Fruit fly (Drosophila melanogaster) whole organism, embryonic: ENCODE results near the gene CG44362.

ENCODE experiments used
- Atf3 ChIP-seq: fragments of 200-800 bp; sonication (Bioruptor generic); optimal IDR thresholded peaks from 3 replicates; lab custom pipeline; 2016; ENCODE audit warnings: missing biosample characterization, missing genetic modification characterization
- B-H1 ChIP-seq: fragments of 200-800 bp; sonication (Bioruptor generic); IDR thresholded peaks from 3 replicates; pipeline ENCODE4 v1.3.6; 2022; ENCODE audit warnings: missing biosample characterization, missing genetic modification characterization
- C15 ChIP-seq: fragments of 200-800 bp; sonication (Bioruptor generic); IDR thresholded peaks from 3 replicates; pipeline ENCODE4 v1.3.6; 2022; ENCODE audit warnings: missing biosample characterization, missing genetic modification characterization
- CG10321 ChIP-seq: fragments of 200-800 bp; sonication (Bioruptor generic); IDR thresholded peaks from 2 replicates; pipeline ENCODE4 v1.3.6; 2022; ENCODE audit warnings: missing biosample characterization, missing genetic modification characterization
- CG10462 ChIP-seq: fragments of 200-800 bp; sonication (Bioruptor generic); optimal IDR thresholded peaks from 2 replicates; lab custom pipeline; 2016; ENCODE audit warnings: missing biosample characterization, missing genetic modification characterization
- CG10959 ChIP-seq: fragments of 200-800 bp; sonication (Bioruptor generic); IDR thresholded peaks from 2 replicates; pipeline ENCODE4 v1.3.6; 2022; ENCODE audit warnings: missing biosample characterization, missing genetic modification characterization
- CG11696 ChIP-seq: fragments of 200-800 bp; sonication (Bioruptor generic); IDR thresholded peaks from 2 replicates; pipeline ENCODE4 v1.3.6; 2022; ENCODE audit warnings: missing biosample characterization, missing genetic modification characterization
- CG12659 ChIP-seq: fragments of 200-800 bp; sonication (Bioruptor generic); optimal IDR thresholded peaks from 3 replicates; lab custom pipeline; 2017; ENCODE audit warnings: mild to moderate bottlenecking, missing biosample characterization, missing genetic modification reagents, missing genetic modification characterization
- CG12744 ChIP-seq: fragments of 200-800 bp; sonication (Bioruptor generic); optimal IDR thresholded peaks from 2 replicates; lab custom pipeline; 2016; ENCODE audit warnings: missing biosample characterization, missing genetic modification characterization
- CG13123 ChIP-seq: fragments of 200-800 bp; sonication (Bioruptor generic); optimal IDR thresholded peaks from 2 replicates; lab custom pipeline; 2016; ENCODE audit warnings: missing biosample characterization, missing genetic modification characterization
- CG13287 ChIP-seq: fragments of 200-800 bp; sonication (Bioruptor generic); IDR thresholded peaks from 2 replicates; pipeline ENCODE4 v1.3.6; 2022; ENCODE audit warnings: missing biosample characterization, missing genetic modification characterization; ENCODE audit not compliant: partially characterized antibody
- CG14860 ChIP-seq: fragments of 200-800 bp; sonication (Bioruptor generic); IDR thresholded peaks from 3 replicates; pipeline ENCODE4 v1.3.6; 2022; ENCODE audit warnings: missing biosample characterization, missing genetic modification characterization; ENCODE audit not compliant: partially characterized antibody
- CG15479 ChIP-seq: fragments of 200-800 bp; sonication (Bioruptor generic); optimal IDR thresholded peaks from 3 replicates; lab custom pipeline; 2019; ENCODE audit warnings: missing biosample characterization, mild to moderate bottlenecking, missing genetic modification characterization, moderate library complexity
- CG16815 ChIP-seq: fragments of 200-800 bp; sonication (Bioruptor generic); optimal IDR thresholded peaks from 3 replicates; lab custom pipeline; 2017; ENCODE audit warnings: missing biosample characterization, mild to moderate bottlenecking, missing genetic modification characterization
- CG17359 ChIP-seq: fragments of 200-800 bp; sonication (Bioruptor generic); optimal IDR thresholded peaks from 3 replicates; lab custom pipeline; 2018; ENCODE audit warnings: missing biosample characterization, mild to moderate bottlenecking, missing genetic modification characterization, moderate library complexity
- CG1832 ChIP-seq: fragments of 200-800 bp; sonication (Bioruptor generic); optimal IDR thresholded peaks from 2 replicates; lab custom pipeline; 2017; ENCODE audit warnings: missing biosample characterization, mild to moderate bottlenecking, missing genetic modification characterization, inconsistent platforms
- CG3065 ChIP-seq: fragments of 200-800 bp; sonication (Bioruptor generic); optimal IDR thresholded peaks from 2 replicates; lab custom pipeline; 2016; ENCODE audit warnings: missing biosample characterization, missing genetic modification characterization
- CG31365 ChIP-seq: fragments of 200-800 bp; sonication (Bioruptor generic); optimal IDR thresholded peaks from 2 replicates; lab custom pipeline; 2018; ENCODE audit warnings: missing biosample characterization, mild to moderate bottlenecking, missing genetic modification characterization
- CG3726 ChIP-seq: fragments of 200-800 bp; sonication (Bioruptor generic); IDR thresholded peaks from 3 replicates; pipeline ENCODE4, ENCODE4 v1.3.6; 2022; ENCODE audit warnings: missing biosample characterization, missing genetic modification characterization
- CG8281 ChIP-seq: fragments of 200-800 bp; sonication (Bioruptor generic); optimal IDR thresholded peaks from 2 replicates; lab custom pipeline; 2018; ENCODE audit warnings: missing biosample characterization, mild to moderate bottlenecking, missing genetic modification characterization, moderate library complexity
- CG8478 ChIP-seq: fragments of >200 bp; optimal IDR thresholded peaks from 2 replicates; lab custom pipeline; 2018
- CG9932 ChIP-seq: fragments of 200-800 bp; sonication (Bioruptor generic); IDR thresholded peaks from 2 replicates; pipeline ENCODE4 v1.3.6; 2022; ENCODE audit warnings: missing biosample characterization, missing genetic modification characterization
- CTCF ChIP-seq: fragments of 200-800 bp; sonication (Bioruptor generic); optimal IDR thresholded peaks from 2 replicates; lab custom pipeline; 2017; ENCODE audit warnings: missing biosample characterization, mild to moderate bottlenecking, missing genetic modification characterization, moderate library complexity
- Dp ChIP-seq: fragments of 200-800 bp; sonication (Bioruptor generic); optimal IDR thresholded peaks from 2 replicates; lab custom pipeline; 2018; ENCODE audit warnings: missing biosample characterization, mild to moderate bottlenecking, missing genetic modification characterization, moderate library complexity
- Fer3 ChIP-seq: fragments of 200-800 bp; sonication (Bioruptor generic); optimal IDR thresholded peaks from 2 replicates; lab custom pipeline; 2018; ENCODE audit warnings: missing biosample characterization, mild to moderate bottlenecking, missing genetic modification characterization, moderate library complexity
- HLH4C ChIP-seq: fragments of 200-800 bp; sonication (Bioruptor generic); IDR thresholded peaks from 3 replicates; pipeline ENCODE4 v1.3.6; 2022; ENCODE audit warnings: missing biosample characterization, missing genetic modification characterization; ENCODE audit not compliant: partially characterized antibody
- Hr39 ChIP-seq: fragments of >200 bp; optimal IDR thresholded peaks from 2 replicates; lab custom pipeline; 2017
- Kr ChIP-seq: fragments of 200-800 bp; sonication (Bioruptor generic); optimal IDR thresholded peaks from 2 replicates; lab custom pipeline; 2017; ENCODE audit warnings: missing biosample characterization, mild to moderate bottlenecking, missing genetic modification characterization
- NFAT ChIP-seq: fragments of 200-800 bp; sonication (Bioruptor generic); IDR thresholded peaks from 2 replicates; pipeline ENCODE4 v1.3.6; 2022; ENCODE audit warnings: missing biosample characterization, missing genetic modification characterization
- Poxn ChIP-seq: fragments of 200-800 bp; sonication (Bioruptor generic); IDR thresholded peaks from 2 replicates; pipeline ENCODE4 v1.3.6; 2022; ENCODE audit warnings: missing biosample characterization, missing genetic modification characterization
- Six4 ChIP-seq: fragments of 200-800 bp; sonication (Bioruptor generic); optimal IDR thresholded peaks from 2 replicates; lab custom pipeline; 2016; ENCODE audit warnings: missing biosample characterization, missing genetic modification characterization
- TFAM ChIP-seq: fragments of 200-800 bp; sonication (Bioruptor generic); optimal IDR thresholded peaks from 2 replicates; lab custom pipeline; 2017; ENCODE audit warnings: missing biosample characterization, missing genetic modification characterization, inconsistent platforms
- Tbp ChIP-seq: fragments of >200 bp; optimal IDR thresholded peaks from 2 replicates; lab custom pipeline; 2018; ENCODE audit warnings: missing biosample characterization, missing genetic modification characterization
- Vsx1 ChIP-seq: fragments of 200-800 bp; sonication (Bioruptor generic); optimal IDR thresholded peaks from 2 replicates; lab custom pipeline; 2017; ENCODE audit warnings: missing biosample characterization, mild to moderate bottlenecking, missing genetic modification characterization, missing genetic modification reagents
- chn ChIP-seq: fragments of 200-800 bp; sonication (Bioruptor generic); optimal IDR thresholded peaks from 2 replicates; lab custom pipeline; 2016; ENCODE audit warnings: missing biosample characterization, missing genetic modification characterization
- disco-r ChIP-seq: fragments of 200-800 bp; sonication (Bioruptor generic); optimal IDR thresholded peaks from 2 replicates; lab custom pipeline; 2016; ENCODE audit warnings: missing biosample characterization, missing genetic modification characterization
- fd96Cb ChIP-seq: fragments of 200-800 bp; sonication (Bioruptor generic); optimal IDR thresholded peaks from 2 replicates; lab custom pipeline; 2018; ENCODE audit warnings: missing biosample characterization, mild to moderate bottlenecking, missing genetic modification characterization, moderate library complexity
- maf-S ChIP-seq: fragments of 200-800 bp; sonication (Bioruptor generic); optimal IDR thresholded peaks from 2 replicates; lab custom pipeline; 2016; ENCODE audit warnings: missing biosample characterization, missing genetic modification characterization
- nau ChIP-seq: fragments of 200-800 bp; sonication (Bioruptor generic); optimal IDR thresholded peaks from 3 replicates; lab custom pipeline; 2017; ENCODE audit warnings: missing biosample characterization, mild to moderate bottlenecking, missing genetic modification characterization, missing genetic modification reagents
- otp ChIP-seq: fragments of 200-800 bp; sonication (Bioruptor generic); IDR thresholded peaks from 3 replicates; pipeline ENCODE4, ENCODE4 v1.3.6; 2022; ENCODE audit warnings: missing biosample characterization, missing genetic modification characterization
- pfk ChIP-seq: fragments of 200-800 bp; sonication (Bioruptor generic); optimal IDR thresholded peaks from 2 replicates; lab custom pipeline; 2018; ENCODE audit warnings: missing biosample characterization, mild to moderate bottlenecking, missing genetic modification characterization, moderate library complexity
- run ChIP-seq: fragments of 200-800 bp; sonication (Bioruptor generic); optimal IDR thresholded peaks from 3 replicates; lab custom pipeline; 2018; ENCODE audit warnings: missing biosample characterization, mild to moderate bottlenecking, missing genetic modification characterization
- scrt ChIP-seq: fragments of 200-800 bp; sonication (Bioruptor generic); optimal IDR thresholded peaks from 2 replicates; lab custom pipeline; 2018; ENCODE audit warnings: missing biosample characterization, mild to moderate bottlenecking, missing genetic modification characterization, moderate library complexity
- sd ChIP-seq: fragments of 200-800 bp; sonication (Bioruptor generic); optimal IDR thresholded peaks from 3 replicates; lab custom pipeline; 2018; ENCODE audit warnings: missing biosample characterization, mild to moderate bottlenecking, missing genetic modification characterization, moderate library complexity
- sens-2 ChIP-seq: fragments of 200-800 bp; sonication (Bioruptor generic); IDR thresholded peaks from 2 replicates; pipeline ENCODE4 v1.3.6; 2022; ENCODE audit warnings: missing biosample characterization, missing genetic modification characterization
- stc ChIP-seq: fragments of 200-800 bp; sonication (Bioruptor generic); IDR thresholded peaks from 2 replicates; pipeline ENCODE4 v1.3.6; 2022; ENCODE audit warnings: missing biosample characterization, missing genetic modification characterization
- tin ChIP-seq: fragments of 200-800 bp; sonication (Bioruptor generic); optimal IDR thresholded peaks from 3 replicates; lab custom pipeline; 2016; ENCODE audit warnings: missing biosample characterization, missing genetic modification characterization

Gene CG44362

DNA sequence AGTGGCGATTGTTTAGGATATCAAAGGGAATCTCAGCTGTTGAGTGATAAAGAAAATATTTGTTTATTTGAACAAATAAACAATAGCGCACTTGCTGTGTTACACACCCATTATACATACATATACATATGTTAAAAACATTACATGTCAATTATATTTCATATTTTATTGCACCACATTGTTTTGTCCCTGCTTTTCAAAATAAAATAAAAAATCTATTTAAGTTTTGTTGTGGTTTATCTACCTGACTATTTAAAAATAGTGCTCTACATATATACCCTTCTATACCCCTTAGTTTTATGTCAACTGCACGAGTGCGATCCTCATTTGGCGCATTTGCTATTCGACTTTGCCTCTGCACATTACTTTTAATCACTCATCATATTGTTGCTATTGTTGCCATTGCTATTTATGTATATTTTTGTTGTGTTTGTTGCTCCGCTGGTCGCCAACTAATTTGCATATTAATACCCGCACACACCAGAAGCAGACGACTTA is 47.4 kb upstream of the CG44362 start (continued):
- TF ChIP-seq stc (GFP tag; lab: Robert Waterston, UW) (peak; percentile 92; the same call in 1 of the 2 replicates), pfk (GFP tag; lab: Kevin White, UChicago) (no peak)

DNA sequence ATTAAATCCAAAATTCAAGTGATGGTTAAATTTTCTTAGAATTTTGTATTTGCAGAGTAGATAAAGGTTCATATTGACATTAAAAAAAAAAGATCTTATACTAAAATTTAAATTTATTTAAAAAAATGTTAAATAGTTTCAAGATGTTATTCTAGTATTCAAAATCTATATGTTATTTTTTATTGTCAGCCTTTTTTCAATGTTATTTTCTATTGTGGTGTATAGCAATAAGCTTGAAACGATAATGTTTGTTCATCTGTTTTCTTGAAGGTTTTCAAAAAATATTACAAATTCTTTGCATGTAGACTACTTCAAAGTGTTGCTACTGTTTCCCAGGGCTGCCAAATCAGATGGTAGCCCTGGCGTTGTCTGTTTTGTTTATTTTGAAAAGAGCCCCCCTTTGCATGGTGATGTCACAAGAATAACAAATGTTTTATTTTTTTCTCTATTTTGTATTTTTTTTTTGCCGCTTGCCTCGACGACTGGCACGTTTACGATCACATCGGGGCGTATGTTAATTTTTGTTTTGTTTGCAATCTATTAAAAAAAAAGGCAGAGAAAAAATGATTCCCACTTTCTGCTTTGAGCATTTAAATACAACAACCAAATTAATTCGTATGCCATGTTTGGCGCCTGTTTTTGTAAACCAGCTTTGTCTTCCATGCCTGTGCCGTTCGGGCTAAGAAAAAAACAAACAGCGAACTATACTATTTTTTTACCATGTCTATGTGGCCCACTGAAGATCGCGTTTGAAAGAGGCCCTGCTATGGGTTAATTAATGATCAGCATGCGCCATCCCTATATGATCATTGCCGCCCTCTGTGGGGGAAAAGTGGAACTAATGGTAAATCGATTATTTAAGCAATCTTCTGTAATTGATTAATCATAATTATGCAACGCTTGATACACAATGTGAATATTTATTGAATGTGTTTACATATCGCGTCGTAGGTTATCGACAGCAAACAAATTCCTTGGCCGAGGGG is 46.4 kb upstream of the CG44362 start:
- TF ChIP-seq C15 (GFP tag; lab: Robert Waterston, UW) = no peak
- TF ChIP-seq maf-S (GFP tag; lab: Kevin White, UChicago) = no peak
- no peak for TF ChIP-seq CG1832
- TF ChIP-seq CG11696 = peak; percentile 42; the same call in 1 of the 2 replicates
- TF ChIP-seq run (tag; lab: Kevin White, UChicago) = peak; percentile 38
- TF ChIP-seq CG12659 (GFP tag; lab: Kevin White, UChicago) = peak; percentile 70
- TF ChIP-seq NFAT (GFP tag; lab: Robert Waterston, UW) = peak; percentile 60
- peak; percentile 67 for TF ChIP-seq Atf3 (GFP tag; lab: Kevin White, UChicago)
- TF ChIP-seq HLH4C = no peak
- peak; percentile 58 for TF ChIP-seq sd
- no peak for TF ChIP-seq CG10321 (GFP tag; lab: Robert Waterston, UW)
- TF ChIP-seq Tbp (GFP tag; lab: Kevin White, UChicago) = no peak
- TF ChIP-seq CG14860 (GFP tag; lab: Robert Waterston, UW) = no peak
- peak; percentile 40 for TF ChIP-seq scrt (GFP tag; lab: Kevin White, UChicago)
- TF ChIP-seq Dp = no peak
- no peak; the same call in 2 of the 3 replicates for TF ChIP-seq B-H1 (GFP tag; lab: Robert Waterston, UW)
- peak; percentile 49 for TF ChIP-seq fd96Cb (tag; lab: Kevin White, UChicago)
- no peak for TF ChIP-seq Poxn (GFP tag; lab: Robert Waterston, UW)
- TF ChIP-seq CG8478 (lab: Kevin White, UChicago) = no peak
- TF ChIP-seq Vsx1 (GFP tag; lab: Kevin White, UChicago) = peak; percentile 35
- no peak for TF ChIP-seq CG13123 (GFP tag; lab: Kevin White, UChicago)
- TF ChIP-seq otp (GFP tag; lab: Robert Waterston, UW) = peak; percentile 10; the same call in 1 of the 3 replicates
- TF ChIP-seq CG15479 = no peak
- no peak for TF ChIP-seq CG10462 (GFP tag; lab: Kevin White, UChicago)
- peak; percentile 4 for TF ChIP-seq CG12744
- peak; percentile 64; the same call in 1 of the 2 replicates for TF ChIP-seq CG10959 (GFP tag; lab: Robert Waterston, UW)
- TF ChIP-seq Fer3 (tag; lab: Kevin White, UChicago) = peak; percentile 11
- peak; percentile 35; the same call in 1 of the 2 replicates for TF ChIP-seq CG13287 (GFP tag; lab: Robert Waterston, UW)
- no peak for TF ChIP-seq Kr (GFP tag; lab: Kevin White, UChicago)
- TF ChIP-seq CG9932 (GFP tag; lab: Robert Waterston, UW) = peak; percentile 73
- TF ChIP-seq chn (GFP tag; lab: Kevin White, UChicago) = peak; percentile 48
- TF ChIP-seq CG8281 (tag; lab: Kevin White, UChicago) = peak; percentile 12
- peak; percentile 88 for TF ChIP-seq CTCF (GFP tag; lab: Kevin White, UChicago)
- no peak for TF ChIP-seq disco-r (GFP tag; lab: Kevin White, UChicago)
- TF ChIP-seq CG17359 (tag; lab: Kevin White, UChicago) = peak; percentile 18
- TF ChIP-seq Hr39 (lab: Kevin White, UChicago) = no peak
- no peak for TF ChIP-seq TFAM
- TF ChIP-seq CG31365 = peak; percentile 54
- TF ChIP-seq CG3726 (GFP tag; lab: Robert Waterston, UW) = no peak
- peak; percentile 29 for TF ChIP-seq stc (GFP tag; lab: Robert Waterston, UW)
- TF ChIP-seq CG16815 (GFP tag; lab: Kevin White, UChicago) = peak; percentile 56
- TF ChIP-seq CG3065 = no peak
- TF ChIP-seq sens-2 = no peak; the same call in 1 of the 2 replicates
- TF ChIP-seq nau (GFP tag; lab: Kevin White, UChicago) = peak; percentile 57
- peak; percentile 19 for TF ChIP-seq Six4
- TF ChIP-seq tin (GFP tag; lab: Kevin White, UChicago) = peak; percentile 53
